Worm (Caenorhabditis elegans) whole organism, L1 larva: ENCODE results near the gene W01A11.7.
A peak's percentile ranks its signal among the peaks of the same experiment; 100 is the strongest.

Source experiments
- C04F5.9 ChIP-seq: sonication (generic microtip); optimal IDR thresholded peaks from 2 replicates; lab custom pipeline; 2016; ENCODE audit warnings: missing genetic modification characterization, missing compliant biosample characterization
- C16A3.4 ChIP-seq: fragments of 150-350 bp; optimal IDR thresholded peaks from 2 replicates; lab custom pipeline; 2014; ENCODE audit warnings: missing biosample characterization, missing genetic modification characterization
- Y116A8C.19 ChIP-seq: sonication (generic microtip); optimal IDR thresholded peaks from 2 replicates; lab custom pipeline; 2016; ENCODE audit warnings: missing compliant biosample characterization, missing genetic modification characterization, borderline replicate concordance
- alr-1 ChIP-seq: fragments of 200-800 bp; sonication (Bioruptor generic); optimal IDR thresholded peaks from 2 replicates; lab custom pipeline; 2018; ENCODE audit warnings: borderline replicate concordance, mild to moderate bottlenecking, missing genetic modification characterization, missing compliant biosample characterization
- aly-2 ChIP-seq: fragments of 150-350 bp; optimal IDR thresholded peaks from 2 replicates; lab custom pipeline; 2014; ENCODE audit warnings: missing biosample characterization, missing genetic modification characterization
- blmp-1 ChIP-seq: fragments of 150-350 bp; optimal IDR thresholded peaks from 2 replicates; lab custom pipeline; 2014; ENCODE audit warnings: missing biosample characterization, missing genetic modification characterization
- ceh-63 ChIP-seq: fragments of 200-800 bp; sonication (Bioruptor generic); optimal IDR thresholded peaks from 2 replicates; lab custom pipeline; 2018; ENCODE audit warnings: mild to moderate bottlenecking, missing genetic modification characterization, missing compliant biosample characterization
- dsc-1 ChIP-seq: sonication (generic microtip); optimal IDR thresholded peaks from 2 replicates; lab custom pipeline; 2016; ENCODE audit warnings: mild to moderate bottlenecking, missing genetic modification characterization, missing compliant biosample characterization
- efl-1 ChIP-seq, 4 experiments: fragments of 150-350 bp; optimal IDR thresholded peaks in 3 of 4; peaks in 1 of 4; 1 replicate in 1 of 4; 2 replicates in 3 of 4; lab custom pipeline; 2014; ENCODE audit warnings: missing biosample characterization in 2 of 4, missing genetic modification characterization in 2 of 4, missing genetic modification reagents in 2 of 4
- egl-13 ChIP-seq: sonication (generic microtip); optimal IDR thresholded peaks from 2 replicates; lab custom pipeline; 2016; ENCODE audit warnings: missing genotype, missing genetic modification reagents, missing genetic modification characterization, missing compliant biosample characterization
- egl-27 ChIP-seq, 2 experiments: fragments of 150-350 bp in 1 of 2; sonication (generic microtip); optimal IDR thresholded peaks; 3 replicates each; lab custom pipeline; 2017 to 2018; ENCODE audit warnings: missing biosample characterization in 2 of 2, missing genetic modification characterization in 2 of 2, missing genetic modification reagents in 2 of 2
- elt-3 ChIP-seq, 6 experiments: fragments of 150-350 bp in 1 of 6; sonication (generic microtip); optimal IDR thresholded peaks; 2 replicates each; lab custom pipeline; 2017 to 2018; ENCODE audit warnings: missing biosample characterization in 6 of 6, missing genetic modification characterization in 6 of 6, inconsistent platforms in 1 of 6
- ets-5 ChIP-seq: fragments of 200-800 bp; sonication (Bioruptor generic); IDR thresholded peaks from 2 replicates; pipeline ENCODE4 v1.3.6; 2022; ENCODE audit warnings: missing genetic modification characterization, missing compliant biosample characterization
- grh-1 ChIP-seq: fragments of 200-800 bp; sonication (Bioruptor generic); IDR thresholded peaks from 2 replicates; pipeline ENCODE4 v1.3.6; 2022; ENCODE audit warnings: missing genetic modification reagents, missing genetic modification characterization, missing compliant biosample characterization
- hlh-4 ChIP-seq: sonication (generic microtip); optimal IDR thresholded peaks from 2 replicates; lab custom pipeline; 2016; ENCODE audit warnings: mild to moderate bottlenecking, missing genetic modification characterization, missing compliant biosample characterization
- jun-1 ChIP-seq: fragments of 150-350 bp; optimal IDR thresholded peaks from 2 replicates; lab custom pipeline; 2014; ENCODE audit warnings: missing biosample characterization, missing genetic modification reagents, missing genetic modification characterization
- lin-14 ChIP-seq: fragments of 200-800 bp; sonication (Bioruptor generic); optimal IDR thresholded peaks from 2 replicates; lab custom pipeline; 2018; ENCODE audit warnings: mild to moderate bottlenecking, missing genetic modification characterization, moderate library complexity, missing compliant biosample characterization
- lin-39 ChIP-seq: fragments of 150-350 bp; optimal IDR thresholded peaks from 2 replicates; lab custom pipeline; 2014; ENCODE audit warnings: missing biosample characterization, missing genetic modification reagents, missing genetic modification characterization
- mef-2 ChIP-seq: fragments of 150-350 bp; optimal IDR thresholded peaks from 2 replicates; lab custom pipeline; 2014; ENCODE audit warnings: missing biosample characterization, missing genetic modification characterization
- mep-1 ChIP-seq: fragments of 150-350 bp; optimal IDR thresholded peaks from 2 replicates; lab custom pipeline; 2014; ENCODE audit warnings: missing biosample characterization, missing genetic modification characterization
- nhr-12 ChIP-seq: sonication (generic microtip); optimal IDR thresholded peaks from 2 replicates; lab custom pipeline; 2017; ENCODE audit warnings: missing biosample characterization, missing genetic modification characterization
- nhr-19 ChIP-seq: fragments of 200-800 bp; sonication (Bioruptor generic); conservative IDR thresholded peaks from 2 replicates; pipeline ENCODE4 v1.3.6; 2022; ENCODE audit warnings: missing genetic modification characterization, missing compliant biosample characterization
- nhr-20 ChIP-seq: sonication (generic microtip); optimal IDR thresholded peaks from 2 replicates; lab custom pipeline; 2016; ENCODE audit warnings: mild to moderate bottlenecking, missing genetic modification characterization, missing compliant biosample characterization
- nhr-47 ChIP-seq: sonication (generic microtip); optimal IDR thresholded peaks from 2 replicates; lab custom pipeline; 2016; ENCODE audit warnings: mild to moderate bottlenecking, missing genetic modification characterization, moderate library complexity, missing compliant biosample characterization
- nhr-84 ChIP-seq: sonication (generic microtip); optimal IDR thresholded peaks from 2 replicates; lab custom pipeline; 2017; ENCODE audit warnings: missing biosample characterization, missing genetic modification characterization
- nhr-85 ChIP-seq: sonication (generic microtip); peaks from one replicate; lab custom pipeline; 2016; ENCODE audit warnings: missing genetic modification characterization, inconsistent platforms, missing compliant biosample characterization
- nhr-90 ChIP-seq: sonication (generic microtip); optimal IDR thresholded peaks from 2 replicates; lab custom pipeline; 2016; ENCODE audit warnings: mild to moderate bottlenecking, missing genetic modification characterization, missing compliant biosample characterization; ENCODE audit not compliant: poor library complexity
- pag-3 ChIP-seq: sonication (generic microtip); optimal IDR thresholded peaks from 2 replicates; lab custom pipeline; 2017; ENCODE audit warnings: missing genetic modification characterization, mild to moderate bottlenecking, missing compliant biosample characterization, antibody characterized with exemption, borderline replicate concordance; ENCODE audit not compliant: insufficient read depth
- pax-3 ChIP-seq: fragments of 200-800 bp; sonication (Bioruptor generic); optimal IDR thresholded peaks from 2 replicates; lab custom pipeline; 2018; ENCODE audit warnings: mild to moderate bottlenecking, missing genetic modification characterization, moderate library complexity, missing compliant biosample characterization
- pqm-1 ChIP-seq: sonication (generic microtip); optimal IDR thresholded peaks from 3 replicates; lab custom pipeline; 2017; ENCODE audit warnings: missing biosample characterization, missing genetic modification characterization
- rnt-1 ChIP-seq: sonication (generic microtip); optimal IDR thresholded peaks from 2 replicates; lab custom pipeline; 2016; ENCODE audit warnings: mild to moderate bottlenecking, missing genetic modification characterization, moderate library complexity, missing compliant biosample characterization
- snu-23 ChIP-seq: sonication (generic microtip); optimal IDR thresholded peaks from 2 replicates; lab custom pipeline; 2016; ENCODE audit warnings: missing genetic modification characterization, missing compliant biosample characterization
- swsn-7 ChIP-seq: sonication (generic microtip); optimal IDR thresholded peaks from 2 replicates; lab custom pipeline; 2016; ENCODE audit warnings: missing genetic modification characterization, missing compliant biosample characterization
- tbx-2 ChIP-seq: sonication (generic microtip); optimal IDR thresholded peaks from 2 replicates; lab custom pipeline; 2016; ENCODE audit warnings: missing genetic modification characterization, missing compliant biosample characterization
- unc-30 ChIP-seq: sonication (generic microtip); optimal IDR thresholded peaks from 2 replicates; lab custom pipeline; 2017; ENCODE audit warnings: missing biosample characterization, missing genetic modification characterization
- unc-62 ChIP-seq: fragments of 150-350 bp; optimal IDR thresholded peaks from 2 replicates; lab custom pipeline; 2014; ENCODE audit warnings: missing biosample characterization, missing genetic modification reagents, missing genetic modification characterization
- unc-86 ChIP-seq: sonication (generic microtip); optimal IDR thresholded peaks from 2 replicates; lab custom pipeline; 2016; ENCODE audit warnings: missing genetic modification characterization, missing compliant biosample characterization
- unc-98 ChIP-seq: fragments of 200-800 bp; sonication (Bioruptor generic); IDR thresholded peaks from 2 replicates; pipeline ENCODE4 v1.3.6; 2022; ENCODE audit warnings: missing genetic modification characterization, missing compliant biosample characterization
- vab-15 ChIP-seq: sonication (generic microtip); optimal IDR thresholded peaks from 2 replicates; lab custom pipeline; 2017; ENCODE audit warnings: missing genotype, mild to moderate bottlenecking, missing genetic modification characterization, missing compliant biosample characterization
- xbp-1 ChIP-seq: sonication (generic microtip); optimal IDR thresholded peaks from 2 replicates; lab custom pipeline; 2016; ENCODE audit warnings: missing genetic modification characterization, missing compliant biosample characterization
- zag-1 ChIP-seq: fragments of 150-350 bp; optimal IDR thresholded peaks from 2 replicates; lab custom pipeline; 2014; ENCODE audit warnings: missing biosample characterization, missing genetic modification characterization
- ztf-4 ChIP-seq: fragments of 150-350 bp; optimal IDR thresholded peaks from 2 replicates; lab custom pipeline; 2014; ENCODE audit warnings: missing biosample characterization, missing genetic modification characterization

Gene W01A11.7

DNA sequence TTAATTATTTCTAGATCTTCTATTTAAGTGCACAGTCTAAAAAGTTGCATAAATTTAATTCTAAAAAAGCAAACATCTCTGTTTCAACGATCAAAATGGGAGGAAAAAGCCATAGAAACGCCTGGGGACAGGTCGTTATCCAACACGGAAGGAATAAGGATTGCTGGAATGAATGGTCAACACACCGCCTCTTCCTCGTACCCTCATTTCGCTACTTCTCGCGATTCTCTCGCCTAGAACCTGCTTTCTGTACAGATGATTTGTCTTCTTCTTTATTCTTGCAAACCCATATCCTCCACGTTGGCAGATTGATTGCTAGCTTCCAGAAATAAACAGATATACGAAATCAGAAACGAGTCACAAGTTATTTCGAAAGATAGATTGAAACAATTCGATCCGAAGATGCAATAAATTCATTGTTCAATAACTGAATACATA, 9.7 kb upstream of the W01A11.7 start, which contains the start of gene dpy-11 (continued):
- peak; percentile 65 for TF ChIP-seq snu-23 (GFP tag; lab: Kevin White, UChicago)
- no peak for TF ChIP-seq nhr-12 (tag; lab: Kevin White, UChicago)
- no peak for TF ChIP-seq unc-98 (GFP tag; lab: Robert Waterston, UW)
- peak; percentile 23 for TF ChIP-seq rnt-1 (tag; lab: Kevin White, UChicago)
- TF ChIP-seq grh-1 (GFP tag; lab: Robert Waterston, UW), result 0 out of 2 replicates have a peak, but pooled peaks have one; percentile 33
- peak; percentile 24 for TF ChIP-seq swsn-7
- TF ChIP-seq unc-86, result no peak
- no peak for TF ChIP-seq lin-39
- no peak for TF ChIP-seq vab-15 (tag; lab: Kevin White, UChicago)
- TF ChIP-seq Y116A8C.19 (tag; lab: Kevin White, UChicago), result no peak
- no peak for TF ChIP-seq unc-62 (GFP tag; lab: Kevin White, UChicago)
- peak in 2 of 6 experiments; percentile 12 to 43 for TF ChIP-seq elt-3 (tag; optimal IDR thresholded peaks at IDR 0.05; lab: Kevin White, UChicago)

DNA sequence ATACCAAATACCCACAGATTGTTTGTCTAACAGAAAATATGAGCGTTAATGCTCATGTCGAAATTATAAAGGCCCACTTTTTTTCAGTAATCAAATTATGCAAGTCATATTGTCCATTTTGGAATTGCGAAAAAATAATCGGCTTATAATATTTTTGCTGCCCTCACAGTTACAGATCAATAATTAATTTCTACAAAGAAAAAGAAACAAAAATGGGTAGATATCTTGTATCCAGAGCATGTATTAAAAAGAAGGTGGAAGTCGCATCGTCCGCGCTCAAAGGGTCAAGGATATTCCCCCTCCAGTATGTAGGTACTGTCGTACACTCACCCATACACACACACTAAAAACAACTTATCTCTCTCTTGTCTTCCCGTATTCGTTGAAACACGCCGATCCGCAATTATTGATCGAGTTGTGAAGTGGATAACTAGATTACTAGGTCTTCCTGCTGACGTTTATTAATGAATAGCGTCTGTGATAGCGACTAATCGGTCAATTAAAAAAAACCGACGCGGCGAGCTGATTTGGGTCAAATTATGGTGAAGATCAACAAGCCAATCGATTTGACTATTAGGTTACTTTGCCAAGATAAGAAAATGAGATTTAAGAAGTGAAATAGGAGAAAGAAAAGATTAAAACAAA, 8.7 kb upstream of the W01A11.7 start:
- TF ChIP-seq unc-30 (tag; lab: Kevin White, UChicago) (no peak), pax-3 (no peak), elt-3 (tag; optimal IDR thresholded peaks at IDR 0.05; lab: Kevin White, UChicago) (peak in 1 of 6 experiments; percentile 4), egl-27 (tag; optimal IDR thresholded peaks at IDR 0.05; lab: Kevin White, UChicago) (no peak), ceh-63 (GFP tag; lab: Kevin White, UChicago) (no peak), mef-2 (tag; lab: Kevin White, UChicago) (no peak), nhr-19 (GFP tag; lab: Robert Waterston, UW) (no peak), zag-1 (no peak), blmp-1 (peak; percentile 70), dsc-1 (tag; lab: Kevin White, UChicago) (no peak), nhr-85 (tag; lab: Kevin White, UChicago) (peak; percentile 6), unc-62 (GFP tag; lab: Kevin White, UChicago) (no peak), lin-14 (GFP tag; lab: Kevin White, UChicago) (no peak), jun-1 (tag; lab: Kevin White, UChicago) (no peak), mep-1 (no peak), nhr-84 (tag; lab: Kevin White, UChicago) (no peak), alr-1 (tag; lab: Kevin White, UChicago) (no peak)

DNA sequence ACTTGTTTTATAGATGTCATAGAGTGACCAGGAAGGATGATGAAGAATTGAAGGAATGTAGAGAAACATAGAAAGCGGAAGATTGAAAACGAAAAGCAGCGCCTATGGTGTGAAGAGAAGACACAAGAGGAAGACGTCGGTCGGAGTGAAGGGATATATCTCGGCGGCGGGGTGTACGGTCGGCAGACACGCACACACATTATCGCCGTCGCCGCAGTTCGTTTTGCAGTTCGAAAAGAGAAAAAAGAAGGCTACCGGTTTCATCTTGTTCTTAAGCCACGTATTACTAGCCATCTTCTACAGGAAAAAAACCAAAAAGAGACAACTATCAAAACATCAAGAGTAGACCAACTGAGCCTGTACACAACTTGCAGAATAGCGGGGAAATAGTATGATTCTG, 8.2 kb upstream of the W01A11.7 start:
- TF ChIP-seq nhr-47 (tag; lab: Kevin White, UChicago) (no peak), elt-3 (tag; optimal IDR thresholded peaks at IDR 0.05; lab: Kevin White, UChicago) (peak in 1 of 6 experiments; percentile 32), nhr-20 (tag; lab: Kevin White, UChicago) (no peak), blmp-1 (peak; percentile 94), aly-2 (tag; lab: Kevin White, UChicago) (no peak), pqm-1 (tag; lab: Kevin White, UChicago) (no peak), C16A3.4 (tag; lab: Kevin White, UChicago) (no peak), lin-14 (GFP tag; lab: Kevin White, UChicago) (peak; percentile 72), nhr-12 (tag; lab: Kevin White, UChicago) (no peak), unc-62 (GFP tag; lab: Kevin White, UChicago) (no peak), efl-1 (optimal IDR thresholded peaks at IDR 0.05; lab: Kevin White, UChicago) (no peak), efl-1 (GFP tag; optimal IDR thresholded peaks at IDR 0.05 in 1 of 2; lab: Kevin White, UChicago) (peak in 1 of 2 experiments; percentile 59), C04F5.9 (tag; lab: Kevin White, UChicago) (no peak), snu-23 (GFP tag; lab: Kevin White, UChicago) (no peak), pag-3 (no peak), hlh-4 (tag; lab: Kevin White, UChicago) (no peak), tbx-2 (no peak), nhr-85 (tag; lab: Kevin White, UChicago) (no peak), xbp-1 (tag; lab: Kevin White, UChicago) (peak; percentile 22), egl-27 (tag; optimal IDR thresholded peaks at IDR 0.05; lab: Kevin White, UChicago) (no peak), nhr-90 (peak; percentile 19), ztf-4 (tag; lab: Kevin White, UChicago) (no peak), ets-5 (no peak), dsc-1 (tag; lab: Kevin White, UChicago) (no peak), unc-86 (no peak), egl-13 (tag; lab: Kevin White, UChicago) (no peak)
